Worm (Caenorhabditis elegans): ENCODE results near the gene lip-1.

ce11 chrIV:6811808-6812207, 30.9 kb upstream of the lip-1 start, which contains the start of gene ceh-48:
- TF ChIP-seq hlh-30 (tag; optimal IDR thresholded peaks at IDR 0.05; ENCODE audit: insufficient read depth) = no peak
- no peak for TF ChIP-seq jun-1 (tag; optimal IDR thresholded peaks at IDR 0.05)
- TF ChIP-seq aly-2 (tag; optimal IDR thresholded peaks at IDR 0.05) = no peak
- no peak for TF ChIP-seq ztf-11 (tag; optimal IDR thresholded peaks at IDR 0.05)
- no peak for TF ChIP-seq mes-2 (tag; optimal IDR thresholded peaks at IDR 0.05; ENCODE audit: poor library complexity, severe bottlenecking)
- TF ChIP-seq lin-15B (tag; optimal IDR thresholded peaks at IDR 0.05) = no peak
